Fruit fly (Drosophila melanogaster) whole organism, prepupa: ENCODE data around the gene CG34456.

Source experiments
- CG10631 ChIP-seq: fragments of 200-800 bp; sonication (Bioruptor generic); optimal IDR thresholded peaks from 2 replicates; lab custom pipeline; 2016; ENCODE audit warnings: missing biosample characterization, missing genetic modification characterization
- CG11294 ChIP-seq: fragments of 200-800 bp; sonication (Bioruptor generic); IDR thresholded peaks from 2 replicates; pipeline ENCODE4 v1.3.6; 2022; ENCODE audit warnings: missing biosample characterization, missing genetic modification characterization
- CG11762 ChIP-seq: fragments of 200-800 bp; sonication (Bioruptor generic); optimal IDR thresholded peaks from 3 replicates; lab custom pipeline; 2016; ENCODE audit warnings: missing biosample characterization, missing genetic modification characterization; ENCODE audit not compliant: insufficient read depth
- CG15336 ChIP-seq: fragments of 200-800 bp; sonication (Bioruptor generic); IDR thresholded peaks from 2 replicates; pipeline ENCODE4 v1.3.6; 2022; ENCODE audit warnings: missing biosample characterization, missing genetic modification characterization
- CG1621 ChIP-seq: fragments of 200-800 bp; sonication (Bioruptor generic); optimal IDR thresholded peaks from 3 replicates; lab custom pipeline; 2018; ENCODE audit warnings: missing biosample characterization, mild to moderate bottlenecking, missing genetic modification characterization
- CG16779 ChIP-seq: fragments of 200-800 bp; sonication (Bioruptor generic); optimal IDR thresholded peaks from 3 replicates; lab custom pipeline; 2017; ENCODE audit warnings: missing biosample characterization, mild to moderate bottlenecking, missing genetic modification characterization
- CG3032 ChIP-seq: fragments of 200-800 bp; optimal IDR thresholded peaks from 2 replicates; lab custom pipeline; 2019; ENCODE audit warnings: missing biosample characterization, mild to moderate bottlenecking, missing genetic modification characterization, moderate library complexity
- CG32006 ChIP-seq: fragments of 200-800 bp; sonication (Bioruptor generic); optimal IDR thresholded peaks from 3 replicates; lab custom pipeline; 2017; ENCODE audit warnings: missing biosample characterization, mild to moderate bottlenecking, missing genetic modification characterization
- CG34406 ChIP-seq: fragments of 200-800 bp; sonication (Bioruptor generic); optimal IDR thresholded peaks from 3 replicates; lab custom pipeline; 2016; ENCODE audit warnings: missing biosample characterization, missing genetic modification characterization
- CG6163 ChIP-seq: fragments of 200-800 bp; sonication (Bioruptor generic); IDR thresholded peaks from 3 replicates; pipeline ENCODE4 v1.3.6; 2022; ENCODE audit warnings: missing biosample characterization, missing genetic modification characterization
- CG6276 ChIP-seq: fragments of 200-800 bp; sonication (Bioruptor generic); optimal IDR thresholded peaks from 2 replicates; lab custom pipeline; 2017; ENCODE audit warnings: missing biosample characterization, mild to moderate bottlenecking, missing genetic modification characterization
- CG6792 ChIP-seq: fragments of 200-800 bp; sonication (Bioruptor generic); optimal IDR thresholded peaks from 3 replicates; lab custom pipeline; 2016; ENCODE audit warnings: missing biosample characterization, missing genetic modification characterization
- CG6808 ChIP-seq: fragments of 200-800 bp; sonication (Bioruptor generic); optimal IDR thresholded peaks from 3 replicates; lab custom pipeline; 2017; ENCODE audit warnings: missing biosample characterization, missing genetic modification characterization, mild to moderate bottlenecking, moderate library complexity, missing genetic modification reagents
- CG6854 ChIP-seq: fragments of 200-800 bp; sonication (Bioruptor generic); optimal IDR thresholded peaks from 2 replicates; lab custom pipeline; 2017; ENCODE audit warnings: missing biosample characterization, mild to moderate bottlenecking, missing genetic modification characterization
- CG7368 ChIP-seq: fragments of 200-800 bp; sonication (Bioruptor generic); optimal IDR thresholded peaks from 3 replicates; lab custom pipeline; 2016; ENCODE audit warnings: missing biosample characterization, missing genetic modification characterization
- CG8119 ChIP-seq: fragments of 200-800 bp; sonication (Bioruptor generic); IDR thresholded peaks from 3 replicates; pipeline ENCODE4 v1.3.6; 2022; ENCODE audit warnings: missing biosample characterization, missing genetic modification characterization
- CG8319 ChIP-seq: fragments of 200-800 bp; sonication (Bioruptor generic); optimal IDR thresholded peaks from 3 replicates; lab custom pipeline; 2016; ENCODE audit warnings: missing biosample characterization, missing genetic modification characterization
- CG9139 ChIP-seq: fragments of 200-800 bp; sonication (Bioruptor generic); optimal IDR thresholded peaks from 3 replicates; lab custom pipeline; 2017; ENCODE audit warnings: missing biosample characterization, mild to moderate bottlenecking, missing genetic modification characterization
- Eip75B ChIP-seq: fragments of 200-800 bp; sonication (Bioruptor generic); optimal IDR thresholded peaks from 3 replicates; lab custom pipeline; 2016; ENCODE audit warnings: missing biosample characterization, missing genetic modification characterization
- Eip78C ChIP-seq: fragments of 200-800 bp; sonication (Bioruptor generic); peaks from one replicate; lab custom pipeline; 2016; ENCODE audit warnings: missing biosample characterization, missing genetic modification characterization
- Gug ChIP-seq: fragments of 200-800 bp; sonication (Bioruptor generic); IDR thresholded peaks from 2 replicates; pipeline ENCODE4 v1.3.6; 2022; ENCODE audit warnings: missing biosample characterization, missing genetic modification characterization
- Hr38 ChIP-seq: sonication (Bioruptor generic); optimal IDR thresholded peaks from 2 replicates; lab custom pipeline; 2016; ENCODE audit warnings: missing biosample characterization, missing genetic modification characterization
- Hr4 ChIP-seq: fragments of 200-800 bp; sonication (Bioruptor generic); optimal IDR thresholded peaks from 3 replicates; lab custom pipeline; 2016; ENCODE audit warnings: missing biosample characterization, missing genetic modification characterization
- Lpt ChIP-seq: fragments of 200-800 bp; sonication (Bioruptor generic); optimal IDR thresholded peaks from 3 replicates; lab custom pipeline; 2016; ENCODE audit warnings: missing biosample characterization, missing genetic modification characterization
- Met ChIP-seq: fragments of 200-800 bp; sonication (Bioruptor generic); optimal IDR thresholded peaks from 3 replicates; lab custom pipeline; 2016; ENCODE audit warnings: missing biosample characterization, missing genetic modification characterization
- OdsH ChIP-seq: fragments of 200-800 bp; sonication (Bioruptor generic); optimal IDR thresholded peaks from 3 replicates; lab custom pipeline; 2016; ENCODE audit warnings: missing biosample characterization, missing genetic modification characterization
- Smox ChIP-seq: fragments of 200-800 bp; sonication (Bioruptor generic); optimal IDR thresholded peaks from 3 replicates; lab custom pipeline; 2016; ENCODE audit warnings: missing biosample characterization, missing genetic modification characterization
- Sox15 ChIP-seq: fragments of 200-800 bp; sonication (Bioruptor generic); optimal IDR thresholded peaks from 3 replicates; lab custom pipeline; 2016; ENCODE audit warnings: missing biosample characterization, missing genetic modification characterization
- acj6 ChIP-seq: fragments of 200-800 bp; sonication (Bioruptor generic); optimal IDR thresholded peaks from 3 replicates; lab custom pipeline; 2016; ENCODE audit warnings: missing biosample characterization, missing genetic modification characterization
- dsx ChIP-seq: fragments of 200-800 bp; optimal IDR thresholded peaks from 3 replicates; lab custom pipeline; 2019; ENCODE audit warnings: missing biosample characterization, mild to moderate bottlenecking, missing genetic modification characterization, moderate library complexity; ENCODE audit not compliant: poor library complexity, severe bottlenecking
- eg ChIP-seq: fragments of 200-800 bp; sonication (Bioruptor generic); IDR thresholded peaks from 3 replicates; pipeline ENCODE4 v1.3.6; 2022; ENCODE audit warnings: missing biosample characterization, missing genetic modification characterization
- esn ChIP-seq: fragments of 200-800 bp; sonication (Bioruptor generic); optimal IDR thresholded peaks from 2 replicates; lab custom pipeline; 2016; ENCODE audit warnings: missing biosample characterization, mild to moderate bottlenecking, missing genetic modification characterization, moderate library complexity
- fd85E ChIP-seq: fragments of 200-800 bp; sonication (Bioruptor generic); optimal IDR thresholded peaks from 3 replicates; lab custom pipeline; 2016; ENCODE audit warnings: missing biosample characterization, missing genetic modification characterization
- fkh ChIP-seq: fragments of 200-800 bp; sonication (Bioruptor generic); optimal IDR thresholded peaks from 3 replicates; lab custom pipeline; 2017; ENCODE audit warnings: missing biosample characterization, mild to moderate bottlenecking, missing genetic modification characterization, moderate library complexity
- lz ChIP-seq: fragments of 200-800 bp; sonication (Bioruptor generic); optimal IDR thresholded peaks from 3 replicates; lab custom pipeline; 2016; ENCODE audit warnings: missing biosample characterization, missing genetic modification characterization
- net ChIP-seq: fragments of 200-800 bp; sonication (Bioruptor generic); optimal IDR thresholded peaks from 3 replicates; lab custom pipeline; 2016; ENCODE audit warnings: missing biosample characterization, missing genetic modification characterization
- pdm3 ChIP-seq: fragments of 200-800 bp; sonication (Bioruptor generic); optimal IDR thresholded peaks from 3 replicates; lab custom pipeline; 2016; ENCODE audit warnings: missing biosample characterization, missing genetic modification characterization
- salr ChIP-seq, 2 experiments: fragments of 200-800 bp; sonication (Bioruptor generic); optimal IDR thresholded peaks; 3 replicates each; lab custom pipeline; 2016 to 2018; ENCODE audit warnings: missing biosample characterization in 2 of 2, missing genetic modification characterization in 2 of 2, mild to moderate bottlenecking in 1 of 2
- spab ChIP-seq: fragments of 200-800 bp; sonication (Bioruptor generic); optimal IDR thresholded peaks from 2 replicates; lab custom pipeline; 2017; ENCODE audit warnings: missing biosample characterization, mild to moderate bottlenecking, missing genetic modification characterization, missing genetic modification reagents
- ss ChIP-seq, 2 experiments: fragments of 200-800 bp; sonication (Bioruptor generic); optimal IDR thresholded peaks; 2 replicates in 1 of 2; 3 replicates in 1 of 2; lab custom pipeline; 2017 to 2018; ENCODE audit warnings: mild to moderate bottlenecking in 2 of 2, missing biosample characterization in 2 of 2, missing genetic modification characterization in 2 of 2, moderate library complexity in 1 of 2
- svp ChIP-seq: fragments of 200-800 bp; sonication (Bioruptor generic); peaks from one replicate; lab custom pipeline; 2016; ENCODE audit warnings: missing biosample characterization, missing genetic modification characterization
- vri ChIP-seq: fragments of 200-800 bp; sonication (Bioruptor generic); optimal IDR thresholded peaks from 3 replicates; lab custom pipeline; 2016; ENCODE audit warnings: missing biosample characterization, mild to moderate bottlenecking, missing genetic modification characterization

Gene CG34456

dm6 chr3L:9397156-9397555 is 35.2 kb downstream of the CG34456 start:
- TF ChIP-seq fd85E (GFP tag; lab: Kevin White, UChicago) (no peak), CG7368 (GFP tag; lab: Kevin White, UChicago) (peak; percentile 1), CG11762 (GFP tag; lab: Kevin White, UChicago) (no peak), svp (GFP tag; lab: Kevin White, UChicago) (peak; percentile 45), Sox15 (GFP tag; lab: Kevin White, UChicago) (no peak), eg (GFP tag; lab: Robert Waterston, UW) (no peak), Hr4 (GFP tag; lab: Kevin White, UChicago) (no peak), CG8119 (GFP tag; lab: Robert Waterston, UW) (0 out of 3 replicates have a peak, but pooled peaks have one; percentile 22), esn (GFP tag; lab: Kevin White, UChicago) (peak; percentile 9), acj6 (GFP tag; lab: Kevin White, UChicago) (no peak), CG6808 (GFP tag; lab: Kevin White, UChicago) (peak; percentile 52), lz (GFP tag; lab: Kevin White, UChicago) (no peak), CG6163 (GFP tag; lab: Robert Waterston, UW) (peak; percentile 57; the same call in 2 of the 3 replicates), Hr38 (GFP tag; lab: Kevin White, UChicago) (no peak), spab (GFP tag; lab: Kevin White, UChicago) (peak; percentile 23), Gug (no peak), vri (peak; percentile 40), fkh (GFP tag; lab: Kevin White, UChicago) (peak; percentile 93), CG6276 (GFP tag; lab: Kevin White, UChicago) (no peak), net (GFP tag; lab: Kevin White, UChicago) (no peak), Eip78C (GFP tag; lab: Kevin White, UChicago) (peak; percentile 25), CG11294 (no peak), CG15336 (no peak), CG1621 (tag; lab: Kevin White, UChicago) (no peak), CG8319 (GFP tag; lab: Kevin White, UChicago) (no peak), Lpt (GFP tag; lab: Kevin White, UChicago) (no peak), ss (GFP tag; optimal IDR thresholded peaks at IDR 0.05; lab: Kevin White, UChicago) (no peak), CG3032 (tag; lab: Kevin White, UChicago) (no peak), CG16779 (tag; lab: Kevin White, UChicago) (peak; percentile 4), Eip75B (no peak), OdsH (GFP tag; lab: Kevin White, UChicago) (peak; percentile 4), CG10631 (GFP tag; lab: Kevin White, UChicago) (peak; percentile 16), salr (GFP tag; optimal IDR thresholded peaks at IDR 0.05; lab: Kevin White, UChicago) (no peak), CG32006 (GFP tag; lab: Kevin White, UChicago) (no peak), CG6854 (no peak), Met (GFP tag; lab: Kevin White, UChicago) (no peak), CG9139 (GFP tag; lab: Kevin White, UChicago) (no peak), dsx (no peak), CG6792 (GFP tag; lab: Kevin White, UChicago) (no peak)

dm6 chr3L:9398028-9398427 is 36.1 kb downstream of the CG34456 start:
- TF ChIP-seq CG11294 (no peak), salr (GFP tag; optimal IDR thresholded peaks at IDR 0.05; lab: Kevin White, UChicago) (no peak), Smox (GFP tag; lab: Kevin White, UChicago) (no peak), CG11762 (GFP tag; lab: Kevin White, UChicago) (no peak), Sox15 (GFP tag; lab: Kevin White, UChicago) (no peak), CG8119 (GFP tag; lab: Robert Waterston, UW) (no peak), pdm3 (GFP tag; lab: Kevin White, UChicago) (no peak), CG34406 (no peak), dsx (no peak)
